Worm (Caenorhabditis elegans) whole organism, L4 larva: ENCODE measurements around the gene ptr-6.

ENCODE experiments used
- F10B5.3 ChIP-seq: sonication (generic microtip); optimal IDR thresholded peaks from 2 replicates; lab custom pipeline; 2016; ENCODE audit warnings: mild to moderate bottlenecking, missing genetic modification characterization, missing compliant biosample characterization
- F26F4.8 ChIP-seq: fragments of 200-800 bp; sonication (Bioruptor generic); conservative IDR thresholded peaks from 2 replicates; pipeline ENCODE4 v1.3.6; 2022; ENCODE audit warnings: missing genetic modification characterization, missing compliant biosample characterization
- F37D6.2 ChIP-seq: sonication (generic microtip); optimal IDR thresholded peaks from 2 replicates; lab custom pipeline; 2016; ENCODE audit warnings: mild to moderate bottlenecking, missing genetic modification characterization, missing compliant biosample characterization
- R02D3.7 ChIP-seq: fragments of 150-350 bp; sonication (generic microtip); optimal IDR thresholded peaks from 3 replicates; lab custom pipeline; 2014; ENCODE audit warnings: missing biosample characterization, missing genetic modification characterization
- T26A8.4 ChIP-seq: fragments of 200-800 bp; sonication (Bioruptor generic); IDR thresholded peaks from 2 replicates; pipeline ENCODE4 v1.3.6; 2022; ENCODE audit warnings: missing genetic modification characterization, missing compliant biosample characterization
- Y48G9A.11 ChIP-seq: fragments of 200-800 bp; sonication (Bioruptor generic); IDR thresholded peaks from 2 replicates; pipeline ENCODE4 v1.3.6; 2022; ENCODE audit warnings: missing genetic modification reagents, missing genetic modification characterization, missing compliant biosample characterization
- Y5F2A.4 ChIP-seq: fragments of 200-800 bp; sonication (Bioruptor generic); optimal IDR thresholded peaks from 2 replicates; lab custom pipeline; 2018; ENCODE audit warnings: mild to moderate bottlenecking, missing genetic modification characterization, missing compliant biosample characterization
- Y75B8A.6 ChIP-seq: fragments of 200-800 bp; sonication (Bioruptor generic); IDR thresholded peaks from 2 replicates; pipeline ENCODE4 v1.3.6; 2022; ENCODE audit warnings: missing genetic modification reagents, missing genetic modification characterization, missing compliant biosample characterization
- aha-1 ChIP-seq: fragments of 150-350 bp; peaks from one replicate; lab custom pipeline; 2014; ENCODE audit warnings: missing biosample characterization, missing genetic modification characterization
- attf-4 ChIP-seq: sonication (generic microtip); optimal IDR thresholded peaks from 3 replicates; lab custom pipeline; 2017; ENCODE audit warnings: missing biosample characterization, missing genetic modification characterization
- ceh-28 ChIP-seq: fragments of 150-350 bp; optimal IDR thresholded peaks from 2 replicates; lab custom pipeline; 2014; ENCODE audit warnings: missing biosample characterization, missing genetic modification reagents, missing genetic modification characterization
- ceh-82 ChIP-seq: sonication (generic microtip); optimal IDR thresholded peaks from 2 replicates; lab custom pipeline; 2017; ENCODE audit warnings: missing biosample characterization, missing genetic modification characterization
- cey-2 ChIP-seq: sonication (generic microtip); optimal IDR thresholded peaks from 3 replicates; lab custom pipeline; 2017; ENCODE audit warnings: missing genetic modification characterization, mild to moderate bottlenecking, missing compliant biosample characterization, antibody characterized with exemption, borderline replicate concordance; ENCODE audit not compliant: insufficient read depth
- daf-12 ChIP-seq: fragments of 150-350 bp; optimal IDR thresholded peaks from 2 replicates; lab custom pipeline; 2014; ENCODE audit warnings: missing biosample characterization, missing genetic modification reagents, missing genetic modification characterization
- daf-8 ChIP-seq: fragments of 200-800 bp; sonication (Bioruptor generic); IDR thresholded peaks from 2 replicates; pipeline ENCODE4 v1.3.6; 2022; ENCODE audit warnings: missing genetic modification characterization, missing compliant biosample characterization
- duxl-1 ChIP-seq: sonication (generic microtip); optimal IDR thresholded peaks from 2 replicates; lab custom pipeline; 2016; ENCODE audit warnings: mild to moderate bottlenecking, missing genetic modification characterization, moderate library complexity, missing compliant biosample characterization; ENCODE audit not compliant: poor library complexity
- dve-1 ChIP-seq: sonication (generic microtip); optimal IDR thresholded peaks from 2 replicates; lab custom pipeline; 2017; ENCODE audit warnings: antibody characterized with exemption, mild to moderate bottlenecking, missing genetic modification characterization, missing compliant biosample characterization; ENCODE audit not compliant: insufficient read depth
- egl-43 ChIP-seq: fragments of 200-800 bp; sonication (Bioruptor generic); IDR thresholded peaks from 2 replicates; pipeline ENCODE4 v1.3.6; 2022; ENCODE audit warnings: missing genetic modification reagents, missing genetic modification characterization, missing compliant biosample characterization
- hif-1 ChIP-seq, 2 experiments: sonication (generic microtip); optimal IDR thresholded peaks; 2 replicates each; lab custom pipeline; 2016 to 2017; ENCODE audit warnings: missing compliant biosample characterization in 2 of 2, missing genetic modification characterization in 2 of 2, missing genetic modification reagents in 2 of 2, missing genotype in 2 of 2, mild to moderate bottlenecking in 1 of 2
- hlh-30 ChIP-seq: sonication (generic microtip); optimal IDR thresholded peaks from 2 replicates; lab custom pipeline; 2017; ENCODE audit warnings: antibody characterized with exemption, mild to moderate bottlenecking, missing genetic modification characterization, missing compliant biosample characterization; ENCODE audit not compliant: insufficient read depth
- hmg-1.1 ChIP-seq: fragments of 200-800 bp; sonication (Bioruptor generic); IDR thresholded peaks from 2 replicates; pipeline ENCODE4 v1.3.6; 2022; ENCODE audit warnings: missing genetic modification reagents, missing genetic modification characterization, missing compliant biosample characterization
- lim-7 ChIP-seq: fragments of 200-800 bp; sonication (Bioruptor generic); IDR thresholded peaks from 2 replicates; pipeline ENCODE4 v1.3.6; 2022; ENCODE audit warnings: missing genetic modification characterization, missing compliant biosample characterization
- lin-38 ChIP-seq: fragments of 200-800 bp; sonication (Bioruptor generic); IDR thresholded peaks from 2 replicates; pipeline ENCODE4 v1.3.6; 2022; ENCODE audit warnings: missing genetic modification reagents, missing genetic modification characterization, missing compliant biosample characterization
- lsy-2 ChIP-seq, 2 experiments: fragments of 150-350 bp in 1 of 2; sonication (generic microtip) in 1 of 2; optimal IDR thresholded peaks; 2 replicates each; lab custom pipeline; 2014 to 2017; ENCODE audit warnings: missing biosample characterization in 2 of 2, missing genetic modification characterization in 2 of 2
- madf-5 ChIP-seq, 2 experiments: fragments of 200-800 bp; sonication (Bioruptor generic); IDR thresholded peaks; 2 replicates each; pipeline ENCODE4 v1.3.6; 2022; ENCODE audit warnings: missing compliant biosample characterization in 2 of 2, missing genetic modification characterization in 2 of 2
- mdl-1 ChIP-seq, 2 experiments: fragments of 150-350 bp in 1 of 2; sonication (generic microtip) in 1 of 2; optimal IDR thresholded peaks; 2 replicates each; lab custom pipeline; 2014 to 2017; ENCODE audit warnings: missing biosample characterization in 2 of 2, missing genetic modification characterization in 2 of 2
- mdt-29 ChIP-seq: fragments of 200-800 bp; sonication (Bioruptor generic); IDR thresholded peaks from 2 replicates; pipeline ENCODE4 v1.3.6; 2022; ENCODE audit warnings: missing genetic modification reagents, missing genetic modification characterization, missing compliant biosample characterization
- mep-1 ChIP-seq: fragments of 150-350 bp; sonication (generic microtip); optimal IDR thresholded peaks from 3 replicates; lab custom pipeline; 2014; ENCODE audit warnings: missing biosample characterization, missing genetic modification characterization
- mxl-2 ChIP-seq: fragments of 200-800 bp; sonication (Bioruptor generic); conservative IDR thresholded peaks from 2 replicates; pipeline ENCODE4 v1.3.6; 2022; ENCODE audit warnings: missing genetic modification reagents, missing genetic modification characterization, missing compliant biosample characterization
- nhr-102 ChIP-seq: sonication (generic microtip); optimal IDR thresholded peaks from 2 replicates; lab custom pipeline; 2016; ENCODE audit warnings: mild to moderate bottlenecking, missing genetic modification characterization, moderate library complexity, missing compliant biosample characterization
- nhr-25 ChIP-seq: sonication (generic microtip); optimal IDR thresholded peaks from 2 replicates; lab custom pipeline; 2017; ENCODE audit warnings: missing genetic modification characterization, mild to moderate bottlenecking, missing compliant biosample characterization, antibody characterized with exemption, moderate library complexity, borderline replicate concordance; ENCODE audit not compliant: insufficient read depth
- nhr-28 ChIP-seq: fragments of 150-350 bp; optimal IDR thresholded peaks from 2 replicates; lab custom pipeline; 2014; ENCODE audit warnings: missing biosample characterization, missing genetic modification characterization
- nhr-77 ChIP-seq: fragments of 150-350 bp; optimal IDR thresholded peaks from 2 replicates; lab custom pipeline; 2014; ENCODE audit warnings: missing biosample characterization, missing genetic modification characterization
- pha-4 ChIP-seq, 2 experiments: fragments of 150-350 bp in 1 of 2; fragments of 200-800 bp in 1 of 2; sonication (Bioruptor generic) in 1 of 2; IDR thresholded peaks in 1 of 2; optimal IDR thresholded peaks in 1 of 2; 2 replicates each; pipeline versions ENCODE4 v1.3.6 to Lab custom; 2014 to 2022; ENCODE audit warnings: missing genetic modification characterization in 2 of 2, missing genetic modification reagents in 2 of 2, missing biosample characterization in 1 of 2, missing compliant biosample characterization in 1 of 2
- pqm-1 ChIP-seq: sonication (generic microtip); optimal IDR thresholded peaks from 2 replicates; lab custom pipeline; 2017; ENCODE audit warnings: missing biosample characterization, missing genetic modification characterization
- rbr-2 ChIP-seq: sonication (generic microtip); optimal IDR thresholded peaks from 2 replicates; lab custom pipeline; 2016; ENCODE audit warnings: missing genotype, missing genetic modification characterization, missing compliant biosample characterization
- set-16 ChIP-seq: fragments of 200-800 bp; sonication (Bioruptor generic); IDR thresholded peaks from 2 replicates; pipeline ENCODE4 v1.3.6; 2022; ENCODE audit warnings: missing genetic modification reagents, missing genetic modification characterization, missing compliant biosample characterization
- skn-1 ChIP-seq: fragments of 150-350 bp; optimal IDR thresholded peaks from 2 replicates; lab custom pipeline; 2014; ENCODE audit warnings: missing biosample characterization, missing genetic modification characterization
- snpc-1.2 ChIP-seq: fragments of 200-800 bp; sonication (Bioruptor generic); IDR thresholded peaks from 2 replicates; pipeline ENCODE4 v1.3.6; 2022; ENCODE audit warnings: missing genetic modification reagents, missing genetic modification characterization, missing compliant biosample characterization
- spr-1 ChIP-seq: sonication (generic microtip); optimal IDR thresholded peaks from 2 replicates; lab custom pipeline; 2016; ENCODE audit warnings: mild to moderate bottlenecking, missing genetic modification characterization, missing compliant biosample characterization
- tag-97 ChIP-seq: fragments of 200-800 bp; sonication (Bioruptor generic); IDR thresholded peaks from 2 replicates; pipeline ENCODE4 v1.3.6; 2022; ENCODE audit warnings: missing genetic modification characterization, missing compliant biosample characterization
- unc-130 ChIP-seq: sonication (generic microtip); optimal IDR thresholded peaks from 2 replicates; lab custom pipeline; 2016; ENCODE audit warnings: missing genetic modification reagents, missing genetic modification characterization, missing compliant biosample characterization
- vab-7 ChIP-seq: fragments of 200-800 bp; sonication (Bioruptor generic); IDR thresholded peaks from 2 replicates; pipeline ENCODE4 v1.3.6; 2022; ENCODE audit warnings: missing genetic modification reagents, missing genetic modification characterization, missing compliant biosample characterization
- zfp-2 ChIP-seq: sonication (generic microtip); optimal IDR thresholded peaks from 2 replicates; lab custom pipeline; 2016; ENCODE audit warnings: mild to moderate bottlenecking, missing genetic modification characterization, missing compliant biosample characterization
- zfp-3 ChIP-seq: fragments of 200-800 bp; sonication (Bioruptor generic); conservative IDR thresholded peaks from 2 replicates; pipeline ENCODE4 v1.3.6; 2022; ENCODE audit warnings: missing genetic modification reagents, missing genetic modification characterization, missing compliant biosample characterization
- ztf-11 ChIP-seq: fragments of 150-350 bp; optimal IDR thresholded peaks from 2 replicates; lab custom pipeline; 2014; ENCODE audit warnings: missing biosample characterization, missing genetic modification characterization
- ztf-7 ChIP-seq: fragments of 150-350 bp; optimal IDR thresholded peaks from 2 replicates; lab custom pipeline; 2014; ENCODE audit warnings: missing biosample characterization, missing genetic modification characterization

ptr-6 gene

ce11 chrII:5202930-5203329 lies 43.7 kb downstream of the ptr-6 start, which contains the start of gene ampd-1 (continued):
- TF ChIP-seq spr-1 (tag; lab: Kevin White, UChicago) (no peak), zfp-2 (tag; lab: Kevin White, UChicago) (no peak), ztf-7 (tag; lab: Kevin White, UChicago) (no peak), set-16 (GFP tag; lab: Robert Waterston, UW) (no peak), vab-7 (GFP tag; lab: Robert Waterston, UW) (no peak), madf-5 (GFP tag; IDR thresholded peaks at IDR 0.05; lab: Robert Waterston, UW) (no peak), R02D3.7 (no peak), ceh-28 (no peak), attf-4 (no peak), zfp-3 (no peak), ceh-82 (tag; lab: Kevin White, UChicago) (no peak), aha-1 (tag; lab: Kevin White, UChicago) (no peak), egl-43 (GFP tag; lab: Robert Waterston, UW) (no peak), ztf-11 (no peak), hmg-1.1 (GFP tag; lab: Robert Waterston, UW) (no peak), duxl-1 (tag; lab: Kevin White, UChicago) (no peak), T26A8.4 (GFP tag; lab: Robert Waterston, UW) (no peak), pqm-1 (tag; lab: Kevin White, UChicago) (peak; percentile 66), lin-38 (GFP tag; lab: Robert Waterston, UW) (no peak), F26F4.8 (GFP tag; lab: Robert Waterston, UW) (no peak), daf-8 (no peak), hif-1 (tag; optimal IDR thresholded peaks at IDR 0.05; lab: Kevin White, UChicago) (peak in 1 of 2 experiments; percentile 10), Y48G9A.11 (no peak), mdl-1 (tag; optimal IDR thresholded peaks at IDR 0.05; lab: Kevin White, UChicago) (no peak), hlh-30 (tag; lab: Kevin White, UChicago) (peak; percentile 58), Y5F2A.4 (GFP tag; lab: Kevin White, UChicago) (no peak), nhr-77 (no peak), snpc-1.2 (GFP tag; lab: Robert Waterston, UW) (no peak), daf-12 (no peak), mdt-29 (GFP tag; lab: Robert Waterston, UW) (no peak), F37D6.2 (tag; lab: Kevin White, UChicago) (no peak), F10B5.3 (tag; lab: Kevin White, UChicago) (no peak), mxl-2 (GFP tag; lab: Robert Waterston, UW) (no peak), unc-130 (GFP tag; lab: Kevin White, UChicago) (no peak), skn-1 (tag; lab: Kevin White, UChicago) (no peak), mep-1 (tag; lab: Kevin White, UChicago) (no peak), dve-1 (tag; lab: Kevin White, UChicago) (peak; percentile 88), lim-7 (GFP tag; lab: Robert Waterston, UW) (no peak), nhr-102 (tag; lab: Kevin White, UChicago) (peak; percentile 24), Y75B8A.6 (GFP tag; lab: Robert Waterston, UW) (no peak), cey-2 (tag; lab: Kevin White, UChicago) (no peak), lsy-2 (tag; optimal IDR thresholded peaks at IDR 0.05; lab: Kevin White, UChicago) (peak in 1 of 2 experiments; percentile 12), pha-4 (GFP tag; IDR thresholded peaks at IDR 0.05; lab: Robert Waterston, UW) (no peak), pha-4 (tag; optimal IDR thresholded peaks at IDR 0.05; lab: Kevin White, UChicago) (no peak), tag-97 (GFP tag; lab: Robert Waterston, UW) (no peak), nhr-25 (tag; lab: Kevin White, UChicago) (no peak), nhr-28 (tag; lab: Kevin White, UChicago) (peak; percentile 16), rbr-2 (tag; lab: Kevin White, UChicago) (no peak)
